Worm (Caenorhabditis elegans): ENCODE results near the gene cyp-34A5.

cyp-34A5 gene

DNA sequence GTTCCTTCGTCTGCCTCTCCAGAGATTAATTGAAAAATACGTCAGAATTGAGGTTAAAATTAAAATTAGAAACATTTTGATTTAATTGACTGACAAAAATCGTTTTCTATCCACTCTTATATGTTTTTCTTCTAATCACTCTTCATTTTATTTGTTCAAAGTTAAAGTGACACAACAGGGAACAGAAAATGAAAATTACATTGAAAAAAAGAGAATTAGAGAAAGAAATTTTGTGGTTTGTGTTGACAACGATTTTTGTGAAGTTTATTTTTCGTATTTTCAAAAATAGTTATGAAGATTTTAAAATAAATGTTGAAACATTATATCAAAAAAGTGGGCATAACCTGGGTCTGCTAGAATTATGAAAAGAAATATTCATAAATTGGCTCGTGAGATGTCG is at the start of gene cyp-34A5:
Gene cyp-34A5, minus strand, starts transcription at position 101 of the 400 bp plus-strand sequence.
- no peak for TF ChIP-seq hnd-1 (tag; optimal IDR thresholded peaks at IDR 0.05)
- TF ChIP-seq ceh-36 (tag; optimal IDR thresholded peaks at IDR 0.05) = no peak
- no peak for TF ChIP-seq hmg-4 (GFP tag; optimal IDR thresholded peaks at IDR 0.05)
- TF ChIP-seq tbx-11 (GFP tag; IDR thresholded peaks at IDR 0.05) = no peak
- TF ChIP-seq hmbx-1 (tag; optimal IDR thresholded peaks at IDR 0.05) = no peak
- TF ChIP-seq ama-1 (optimal IDR thresholded peaks at IDR 0.05) = no peak
- TF ChIP-seq flt-1 (GFP tag; IDR thresholded peaks at IDR 0.05) = no peak
- TF ChIP-seq F13C5.2 (tag; optimal IDR thresholded peaks at IDR 0.05) = no peak
- no peak for TF ChIP-seq B0310.2 (tag; optimal IDR thresholded peaks at IDR 0.05)
- TF ChIP-seq scrt-1 (GFP tag; IDR thresholded peaks at IDR 0.05) = no peak
- TF ChIP-seq tra-4 (tag; optimal IDR thresholded peaks at IDR 0.05) = no peak
- TF ChIP-seq pes-1 (GFP tag; IDR thresholded peaks at IDR 0.05) = no peak
- TF ChIP-seq ceh-13 (GFP tag; optimal IDR thresholded peaks at IDR 0.05) = no peak
- no peak for TF ChIP-seq tbx-37 (GFP tag; conservative IDR thresholded peaks at IDR 0.05)

DNA sequence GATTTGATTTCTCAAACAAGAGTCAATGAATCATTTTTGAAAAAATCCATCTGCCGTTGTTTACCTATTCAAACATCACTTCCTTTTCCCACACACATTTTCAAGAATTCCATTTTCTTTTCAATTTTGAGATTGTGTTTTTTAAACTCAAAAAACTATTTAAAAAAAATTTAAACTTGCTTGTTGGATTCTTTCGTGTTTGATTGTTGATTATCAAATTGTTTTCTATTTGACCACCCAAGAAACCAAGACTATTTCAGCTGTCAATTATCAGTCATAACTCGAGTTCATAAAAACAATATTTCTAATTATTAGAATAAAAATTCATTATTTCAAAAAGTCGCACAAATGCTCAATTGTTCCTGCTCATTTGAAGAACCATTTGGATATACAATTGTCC is 47.7 kb upstream of the cyp-34A5 start, which contains the start of gene srh-8:
Gene srh-8, plus strand, starts transcription at position 301 of the 400 bp plus-strand sequence.
- TF ChIP-seq ceh-13 (GFP tag; optimal IDR thresholded peaks at IDR 0.05) (no peak), pes-1 (GFP tag; IDR thresholded peaks at IDR 0.05) (no peak), tbx-37 (GFP tag; conservative IDR thresholded peaks at IDR 0.05) (no peak), hmbx-1 (tag; optimal IDR thresholded peaks at IDR 0.05) (no peak), tbx-11 (GFP tag; IDR thresholded peaks at IDR 0.05) (no peak), ama-1 (optimal IDR thresholded peaks at IDR 0.05) (no peak), ets-7 (tag; optimal IDR thresholded peaks at IDR 0.05) (no peak), scrt-1 (GFP tag; IDR thresholded peaks at IDR 0.05) (no peak), aly-1 (tag; optimal IDR thresholded peaks at IDR 0.05) (no peak), hnd-1 (tag; optimal IDR thresholded peaks at IDR 0.05) (no peak), tra-4 (tag; optimal IDR thresholded peaks at IDR 0.05) (no peak), B0310.2 (tag; optimal IDR thresholded peaks at IDR 0.05) (no peak), flt-1 (GFP tag; IDR thresholded peaks at IDR 0.05) (no peak), sea-1 (GFP tag; conservative IDR thresholded peaks at IDR 0.05) (no peak), F13C5.2 (tag; optimal IDR thresholded peaks at IDR 0.05) (no peak), ceh-36 (tag; optimal IDR thresholded peaks at IDR 0.05) (no peak), hmg-4 (GFP tag; optimal IDR thresholded peaks at IDR 0.05) (no peak)

DNA sequence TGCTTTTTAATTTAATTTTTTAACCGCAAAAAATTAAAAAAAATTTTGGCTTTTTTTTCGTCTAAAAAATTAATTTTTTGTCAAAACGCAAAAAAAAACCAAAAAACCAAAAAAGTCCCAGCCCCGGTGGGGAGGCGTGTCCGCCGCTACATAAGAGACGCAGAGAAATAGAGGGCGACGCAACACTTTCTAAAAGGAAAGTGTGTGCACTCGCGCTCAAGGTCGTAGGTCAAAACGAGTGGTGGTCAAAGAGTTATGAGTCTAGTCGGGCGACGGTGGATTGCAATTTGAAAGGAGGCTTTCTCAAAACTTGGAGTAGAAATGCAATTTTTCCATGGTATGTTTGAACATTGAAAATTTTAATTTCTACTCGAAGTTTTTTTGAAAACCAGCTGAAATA is 47.1 kb upstream of the cyp-34A5 start:
- TF ChIP-seq aly-1 (tag; optimal IDR thresholded peaks at IDR 0.05) (no peak), ama-1 (optimal IDR thresholded peaks at IDR 0.05) (no peak), tra-4 (tag; optimal IDR thresholded peaks at IDR 0.05) (no peak), hnd-1 (tag; optimal IDR thresholded peaks at IDR 0.05) (no peak), ceh-13 (GFP tag; optimal IDR thresholded peaks at IDR 0.05) (no peak), sea-1 (GFP tag; conservative IDR thresholded peaks at IDR 0.05) (no peak), B0310.2 (tag; optimal IDR thresholded peaks at IDR 0.05) (no peak), flt-1 (GFP tag; IDR thresholded peaks at IDR 0.05) (no peak), F13C5.2 (tag; optimal IDR thresholded peaks at IDR 0.05) (no peak), ets-7 (tag; optimal IDR thresholded peaks at IDR 0.05) (no peak), tbx-11 (GFP tag; IDR thresholded peaks at IDR 0.05) (no peak), hmg-4 (GFP tag; optimal IDR thresholded peaks at IDR 0.05) (no peak), hmbx-1 (tag; optimal IDR thresholded peaks at IDR 0.05) (no peak), ceh-36 (tag; optimal IDR thresholded peaks at IDR 0.05) (no peak), scrt-1 (GFP tag; IDR thresholded peaks at IDR 0.05) (no peak), tbx-37 (GFP tag; conservative IDR thresholded peaks at IDR 0.05) (no peak), pes-1 (GFP tag; IDR thresholded peaks at IDR 0.05) (no peak)

DNA sequence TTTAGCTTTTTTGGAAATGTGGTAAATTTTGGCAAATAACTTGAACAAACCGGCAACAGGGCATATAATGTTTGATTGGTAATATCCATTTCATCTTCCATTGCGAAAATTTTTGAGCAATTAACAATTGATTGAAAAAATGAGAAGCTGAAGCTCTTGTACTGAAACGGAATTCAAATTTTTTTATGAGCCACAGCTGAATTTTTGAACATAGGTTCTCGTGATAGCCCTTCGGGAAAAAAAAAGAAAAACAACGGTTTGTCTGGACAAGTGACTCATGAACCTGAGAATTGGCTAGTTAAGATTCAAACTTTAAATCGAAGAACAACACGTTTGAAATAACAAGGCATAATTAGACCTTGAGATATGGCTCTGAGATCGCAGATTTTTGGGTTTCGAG is 38.3 kb upstream of the cyp-34A5 start, which contains the start of gene srx-62:
Gene srx-62, minus strand, starts transcription at position 101 of the 400 bp plus-strand sequence.
- TF ChIP-seq tra-4 (tag; optimal IDR thresholded peaks at IDR 0.05) = no peak
- TF ChIP-seq scrt-1 (GFP tag; IDR thresholded peaks at IDR 0.05) = no peak
- TF ChIP-seq flt-1 (GFP tag; IDR thresholded peaks at IDR 0.05) = no peak
- TF ChIP-seq ama-1 (optimal IDR thresholded peaks at IDR 0.05) = no peak
- TF ChIP-seq pes-1 (GFP tag; IDR thresholded peaks at IDR 0.05) = no peak
- TF ChIP-seq tbx-11 (GFP tag; IDR thresholded peaks at IDR 0.05) = no peak
- no peak for TF ChIP-seq ets-7 (tag; optimal IDR thresholded peaks at IDR 0.05)
- TF ChIP-seq ceh-36 (tag; optimal IDR thresholded peaks at IDR 0.05) = no peak
- TF ChIP-seq hnd-1 (tag; optimal IDR thresholded peaks at IDR 0.05) = no peak
- no peak for TF ChIP-seq hmbx-1 (tag; optimal IDR thresholded peaks at IDR 0.05)
- no peak for TF ChIP-seq aly-1 (tag; optimal IDR thresholded peaks at IDR 0.05)

DNA sequence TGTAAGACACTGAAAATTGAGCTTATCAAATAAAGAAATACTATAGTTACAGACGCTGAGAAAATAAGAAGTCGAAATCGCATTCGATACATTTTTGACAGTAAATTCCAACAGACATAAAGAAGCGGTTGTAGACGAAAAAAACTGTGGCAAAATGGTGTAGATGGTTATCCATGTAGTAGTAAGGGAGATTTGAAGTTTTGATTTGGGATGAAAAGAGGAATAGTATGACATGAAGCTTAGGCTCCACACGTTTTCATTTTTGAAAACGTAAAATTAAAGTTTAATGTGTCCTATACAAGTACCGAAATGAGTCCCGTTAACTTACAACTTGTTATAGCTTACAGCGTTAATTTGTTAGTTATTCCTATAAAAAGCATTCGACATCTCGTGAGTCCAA is 36.5 kb upstream of the cyp-34A5 start, which contains the start of gene K09D9.9:
Gene K09D9.9, minus strand, starts transcription at position 101 of the 400 bp plus-strand sequence.
- TF ChIP-seq flt-1 (GFP tag; IDR thresholded peaks at IDR 0.05) = no peak
- TF ChIP-seq sea-1 (GFP tag; conservative IDR thresholded peaks at IDR 0.05) = no peak
- TF ChIP-seq pes-1 (GFP tag; IDR thresholded peaks at IDR 0.05) = no peak
- TF ChIP-seq tra-4 (tag; optimal IDR thresholded peaks at IDR 0.05) = no peak
- no peak for TF ChIP-seq B0310.2 (tag; optimal IDR thresholded peaks at IDR 0.05)
- no peak for TF ChIP-seq hmbx-1 (tag; optimal IDR thresholded peaks at IDR 0.05)
- TF ChIP-seq tbx-11 (GFP tag; IDR thresholded peaks at IDR 0.05) = no peak
- no peak for TF ChIP-seq scrt-1 (GFP tag; IDR thresholded peaks at IDR 0.05)
- no peak for TF ChIP-seq ets-7 (tag; optimal IDR thresholded peaks at IDR 0.05)
- no peak for TF ChIP-seq ama-1 (optimal IDR thresholded peaks at IDR 0.05)
- no peak for TF ChIP-seq hmg-4 (GFP tag; optimal IDR thresholded peaks at IDR 0.05)
- no peak for TF ChIP-seq hnd-1 (tag; optimal IDR thresholded peaks at IDR 0.05)
- no peak for TF ChIP-seq aly-1 (tag; optimal IDR thresholded peaks at IDR 0.05)
- no peak for TF ChIP-seq tbx-37 (GFP tag; conservative IDR thresholded peaks at IDR 0.05)
- no peak for TF ChIP-seq F13C5.2 (tag; optimal IDR thresholded peaks at IDR 0.05)
- TF ChIP-seq ceh-36 (tag; optimal IDR thresholded peaks at IDR 0.05) = no peak
- no peak for TF ChIP-seq ceh-13 (GFP tag; optimal IDR thresholded peaks at IDR 0.05)

DNA sequence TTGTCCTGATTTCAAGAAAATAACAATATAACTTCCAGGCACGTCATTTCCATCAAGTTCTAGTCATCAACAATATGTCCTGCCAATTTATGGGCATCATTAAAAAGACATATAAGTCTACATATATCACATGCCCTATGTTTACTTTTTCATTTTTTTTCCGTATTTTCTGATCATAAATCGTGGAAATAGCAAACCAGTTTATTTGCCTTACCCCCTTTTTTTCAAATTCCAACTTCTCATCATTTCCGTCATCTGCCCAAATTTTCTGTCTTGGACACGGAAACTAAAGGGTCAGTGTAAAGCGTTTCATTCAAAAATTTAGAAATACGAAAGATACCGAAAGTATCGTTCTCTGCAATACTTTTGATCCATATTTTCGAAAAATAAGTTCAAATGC is 34.8 kb upstream of the cyp-34A5 start:
- TF ChIP-seq hmg-4 (GFP tag; optimal IDR thresholded peaks at IDR 0.05) (no peak), pes-1 (GFP tag; IDR thresholded peaks at IDR 0.05) (no peak), scrt-1 (GFP tag; IDR thresholded peaks at IDR 0.05) (no peak), tbx-11 (GFP tag; IDR thresholded peaks at IDR 0.05) (no peak), ets-7 (tag; optimal IDR thresholded peaks at IDR 0.05) (no peak), tra-4 (tag; optimal IDR thresholded peaks at IDR 0.05) (no peak), ceh-36 (tag; optimal IDR thresholded peaks at IDR 0.05) (no peak), ceh-13 (GFP tag; optimal IDR thresholded peaks at IDR 0.05) (no peak), hmbx-1 (tag; optimal IDR thresholded peaks at IDR 0.05) (no peak), sea-1 (GFP tag; conservative IDR thresholded peaks at IDR 0.05) (no peak), B0310.2 (tag; optimal IDR thresholded peaks at IDR 0.05) (no peak), F13C5.2 (tag; optimal IDR thresholded peaks at IDR 0.05) (no peak), aly-1 (tag; optimal IDR thresholded peaks at IDR 0.05) (no peak), ama-1 (optimal IDR thresholded peaks at IDR 0.05) (no peak), flt-1 (GFP tag; IDR thresholded peaks at IDR 0.05) (no peak), tbx-37 (GFP tag; conservative IDR thresholded peaks at IDR 0.05) (no peak), hnd-1 (tag; optimal IDR thresholded peaks at IDR 0.05) (no peak)
